Fruit fly (Drosophila melanogaster) whole organism, embryonic: ENCODE measurements around the gene Atx-1.

Experiments used
- Antp ChIP-seq: fragments of 200-800 bp; sonication (Bioruptor generic); optimal IDR thresholded peaks from 3 replicates; lab custom pipeline; 2016; ENCODE audit warnings: missing biosample characterization, missing genetic modification characterization
- CG10209 ChIP-seq: fragments of 200-800 bp; sonication (Bioruptor generic); optimal IDR thresholded peaks from 3 replicates; lab custom pipeline; 2017; ENCODE audit warnings: missing biosample characterization, mild to moderate bottlenecking, missing genetic modification characterization, missing genetic modification reagents
- CG11696 ChIP-seq: fragments of 200-800 bp; sonication (Bioruptor generic); IDR thresholded peaks from 2 replicates; pipeline ENCODE4 v1.3.6; 2022; ENCODE audit warnings: missing biosample characterization, missing genetic modification characterization
- CG12155 ChIP-seq: fragments of 200-800 bp; sonication (Bioruptor generic); optimal IDR thresholded peaks from 3 replicates; lab custom pipeline; 2016; ENCODE audit warnings: missing biosample characterization, missing genetic modification characterization
- CG12236 ChIP-seq: fragments of 200-800 bp; sonication (Bioruptor generic); optimal IDR thresholded peaks from 2 replicates; lab custom pipeline; 2016; ENCODE audit warnings: missing biosample characterization, missing genetic modification characterization
- CG14710 ChIP-seq: fragments of 200-800 bp; sonication (Bioruptor generic); optimal IDR thresholded peaks from 3 replicates; lab custom pipeline; 2019; ENCODE audit warnings: missing biosample characterization, mild to moderate bottlenecking, missing genetic modification characterization, moderate library complexity
- CG15073 ChIP-seq: fragments of 200-800 bp; sonication (Bioruptor generic); optimal IDR thresholded peaks from 2 replicates; lab custom pipeline; 2016; ENCODE audit warnings: missing biosample characterization, missing genetic modification characterization
- CG2129 ChIP-seq: fragments of 200-800 bp; sonication (Bioruptor generic); IDR thresholded peaks from 2 replicates; pipeline ENCODE4 v1.3.6; 2022; ENCODE audit warnings: missing biosample characterization, missing genetic modification characterization; ENCODE audit not compliant: partially characterized antibody
- CG2202 ChIP-seq: fragments of 200-800 bp; sonication (Bioruptor generic); optimal IDR thresholded peaks from 2 replicates; lab custom pipeline; 2018; ENCODE audit warnings: missing biosample characterization, mild to moderate bottlenecking, missing genetic modification characterization
- CG32767 ChIP-seq: fragments of 200-800 bp; sonication (Bioruptor generic); IDR thresholded peaks from 2 replicates; pipeline ENCODE4 v1.3.6; 2022; ENCODE audit warnings: missing biosample characterization, missing genetic modification characterization
- CG4424 ChIP-seq: fragments of 200-800 bp; sonication (Bioruptor generic); optimal IDR thresholded peaks from 3 replicates; lab custom pipeline; 2016; ENCODE audit warnings: missing biosample characterization, missing genetic modification characterization
- CG4617 ChIP-seq: fragments of 200-800 bp; sonication (Bioruptor generic); optimal IDR thresholded peaks from 3 replicates; lab custom pipeline; 2016; ENCODE audit warnings: missing biosample characterization, missing genetic modification characterization, borderline replicate concordance
- CG4730 ChIP-seq: fragments of 200-800 bp; sonication (Bioruptor generic); IDR thresholded peaks from 2 replicates; pipeline ENCODE4 v1.3.6; 2022; ENCODE audit warnings: missing biosample characterization, missing genetic modification characterization
- CG5953 ChIP-seq: fragments of 200-800 bp; sonication (Bioruptor generic); IDR thresholded peaks from 2 replicates; pipeline ENCODE4 v1.3.6; 2022; ENCODE audit warnings: missing biosample characterization, missing genetic modification characterization
- CG7372 ChIP-seq: fragments of 200-800 bp; sonication (Bioruptor generic); IDR thresholded peaks from 2 replicates; pipeline ENCODE4 v1.3.6; 2022; ENCODE audit warnings: missing biosample characterization, missing genetic modification characterization
- CG7963 ChIP-seq: fragments of 200-800 bp; sonication (Bioruptor generic); IDR thresholded peaks from 3 replicates; pipeline ENCODE4 v1.3.6; 2022; ENCODE audit warnings: missing biosample characterization, missing genetic modification characterization; ENCODE audit not compliant: partially characterized antibody
- CG8281 ChIP-seq: fragments of 200-800 bp; sonication (Bioruptor generic); optimal IDR thresholded peaks from 2 replicates; lab custom pipeline; 2018; ENCODE audit warnings: missing biosample characterization, mild to moderate bottlenecking, missing genetic modification characterization, moderate library complexity
- Camta ChIP-seq: fragments of 200-800 bp; sonication (Bioruptor generic); optimal IDR thresholded peaks from 2 replicates; lab custom pipeline; 2016; ENCODE audit warnings: missing biosample characterization, missing genetic modification characterization
- E2f1 ChIP-seq: fragments of 200-800 bp; sonication (Bioruptor generic); IDR thresholded peaks from 2 replicates; pipeline ENCODE4 v1.3.6; 2022; ENCODE audit warnings: missing biosample characterization, missing genetic modification characterization
- Ets97D ChIP-seq: fragments of 200-800 bp; sonication (Bioruptor generic); optimal IDR thresholded peaks from 3 replicates; lab custom pipeline; 2016; ENCODE audit warnings: missing biosample characterization, missing genetic modification characterization
- Fer1 ChIP-seq: fragments of 200-800 bp; sonication (Bioruptor generic); optimal IDR thresholded peaks from 2 replicates; lab custom pipeline; 2017; ENCODE audit warnings: missing biosample characterization, mild to moderate bottlenecking, missing genetic modification characterization
- HLHmδ ChIP-seq: fragments of 200-800 bp; sonication (Bioruptor generic); optimal IDR thresholded peaks from 2 replicates; lab custom pipeline; 2018; ENCODE audit warnings: missing biosample characterization, mild to moderate bottlenecking, missing genetic modification characterization, moderate library complexity
- Hand ChIP-seq: fragments of 200-800 bp; sonication (Bioruptor generic); optimal IDR thresholded peaks from 2 replicates; lab custom pipeline; 2017; ENCODE audit warnings: mild to moderate bottlenecking, missing biosample characterization, missing genetic modification reagents, missing genetic modification characterization
- Hey ChIP-seq: fragments of 200-800 bp; sonication (Bioruptor generic); optimal IDR thresholded peaks from 3 replicates; lab custom pipeline; 2018; ENCODE audit warnings: missing biosample characterization, mild to moderate bottlenecking, missing genetic modification characterization
- Lim3 ChIP-seq: fragments of 200-800 bp; sonication (Bioruptor generic); IDR thresholded peaks from 2 replicates; pipeline ENCODE4 v1.3.6; 2022; ENCODE audit warnings: missing biosample characterization, missing genetic modification characterization
- Mes4 ChIP-seq: fragments of 200-800 bp; sonication (Bioruptor generic); optimal IDR thresholded peaks from 2 replicates; lab custom pipeline; 2016; ENCODE audit warnings: missing biosample characterization, missing genetic modification characterization
- NC2β ChIP-seq: fragments of 200-800 bp; sonication (Bioruptor generic); optimal IDR thresholded peaks from 2 replicates; lab custom pipeline; 2016; ENCODE audit warnings: missing biosample characterization, missing genetic modification characterization
- Usf ChIP-seq: fragments of 200-800 bp; sonication (Bioruptor generic); optimal IDR thresholded peaks from 2 replicates; lab custom pipeline; 2017; ENCODE audit warnings: missing genotype, missing biosample characterization, missing genetic modification characterization
- Xbp1 ChIP-seq: fragments of 200-800 bp; sonication (Bioruptor generic); optimal IDR thresholded peaks from 3 replicates; lab custom pipeline; 2016; ENCODE audit warnings: missing biosample characterization, mild to moderate bottlenecking, missing genetic modification characterization
- YL-1 ChIP-seq: fragments of 200-800 bp; sonication (Bioruptor generic); optimal IDR thresholded peaks from 3 replicates; lab custom pipeline; 2017; ENCODE audit warnings: missing biosample characterization, mild to moderate bottlenecking, missing genetic modification characterization
- amos ChIP-seq: fragments of 200-800 bp; sonication (Bioruptor generic); IDR thresholded peaks from 2 replicates; pipeline ENCODE4 v1.3.6; 2022; ENCODE audit warnings: missing biosample characterization, missing genetic modification characterization; ENCODE audit not compliant: partially characterized antibody
- ap ChIP-seq: fragments of 200-800 bp; sonication (Bioruptor generic); IDR thresholded peaks from 2 replicates; pipeline ENCODE4 v1.3.6; 2022; ENCODE audit warnings: missing biosample characterization, missing genetic modification characterization
- bab2 ChIP-seq: fragments of 200-800 bp; sonication (Bioruptor generic); optimal IDR thresholded peaks from 2 replicates; lab custom pipeline; 2016; ENCODE audit warnings: missing biosample characterization, missing genetic modification characterization
- bowl ChIP-seq: fragments of 200-800 bp; sonication (Bioruptor generic); IDR thresholded peaks from 2 replicates; pipeline ENCODE4 v1.3.6; 2022; ENCODE audit warnings: missing biosample characterization, missing genetic modification characterization
- caup ChIP-seq: fragments of 200-800 bp; sonication (Bioruptor generic); optimal IDR thresholded peaks from 3 replicates; lab custom pipeline; 2017; ENCODE audit warnings: missing biosample characterization, mild to moderate bottlenecking, missing genetic modification characterization, moderate library complexity; ENCODE audit not compliant: severe bottlenecking
- jigr1 ChIP-seq: fragments of 200-800 bp; sonication (Bioruptor generic); IDR thresholded peaks from 3 replicates; pipeline ENCODE4 v1.3.6; 2022; ENCODE audit warnings: missing biosample characterization, missing genetic modification characterization
- lola ChIP-seq, 3 experiments: fragments of >200 bp in 2 of 3; fragments of 200-800 bp in 1 of 3; sonication (Bioruptor generic) in 1 of 3; optimal IDR thresholded peaks; 2 replicates each; lab custom pipeline; 2017 to 2019; ENCODE audit warnings: missing biosample characterization in 3 of 3, missing genetic modification characterization in 3 of 3, mild to moderate bottlenecking in 1 of 3, moderate library complexity in 1 of 3
- odd ChIP-seq: fragments of 200-800 bp; sonication (Bioruptor generic); optimal IDR thresholded peaks from 2 replicates; lab custom pipeline; 2017; ENCODE audit warnings: missing biosample characterization, mild to moderate bottlenecking, missing genetic modification characterization
- org-1 ChIP-seq: fragments of 200-800 bp; sonication (Bioruptor generic); optimal IDR thresholded peaks from 2 replicates; lab custom pipeline; 2017; ENCODE audit warnings: missing biosample characterization, missing genetic modification characterization
- p53 ChIP-seq: fragments of 200-800 bp; sonication (Bioruptor generic); optimal IDR thresholded peaks from 2 replicates; lab custom pipeline; 2016; ENCODE audit warnings: missing biosample characterization, missing genetic modification characterization
- phol ChIP-seq: fragments of 200-800 bp; sonication (Bioruptor generic); optimal IDR thresholded peaks from 3 replicates; lab custom pipeline; 2018; ENCODE audit warnings: missing biosample characterization, mild to moderate bottlenecking, missing genetic modification characterization, moderate library complexity
- prd ChIP-seq, 3 experiments: fragments of >200 bp in 2 of 3; fragments of 200-800 bp in 1 of 3; sonication (Bioruptor generic) in 1 of 3; optimal IDR thresholded peaks in 2 of 3; IDR thresholded peaks in 1 of 3; 2 replicates in 2 of 3; 3 replicates in 1 of 3; pipeline versions ENCODE4 v1.3.6 to Lab custom; 2017 to 2022; ENCODE audit warnings: missing biosample characterization in 1 of 3, missing genetic modification characterization in 1 of 3
- pros ChIP-seq: fragments of 200-800 bp; sonication (Bioruptor generic); optimal IDR thresholded peaks from 3 replicates; lab custom pipeline; 2019; ENCODE audit warnings: missing biosample characterization, mild to moderate bottlenecking, missing genetic modification characterization, moderate library complexity
- sna ChIP-seq: fragments of 200-800 bp; sonication (Bioruptor generic); IDR thresholded peaks from 2 replicates; pipeline ENCODE4 v1.3.6; 2022; ENCODE audit warnings: missing biosample characterization, missing genetic modification characterization; ENCODE audit not compliant: partially characterized antibody
- so ChIP-seq: fragments of 200-800 bp; sonication (Bioruptor generic); IDR thresholded peaks from 3 replicates; pipeline ENCODE4 v1.3.6; 2022; ENCODE audit warnings: missing biosample characterization, missing genetic modification characterization
- tna ChIP-seq: fragments of 200-800 bp; sonication (Bioruptor generic); IDR thresholded peaks from 2 replicates; pipeline ENCODE4 v1.3.6; 2022; ENCODE audit warnings: missing biosample characterization, missing genetic modification characterization; ENCODE audit not compliant: partially characterized antibody
- zen ChIP-seq: fragments of 200-800 bp; sonication (Bioruptor generic); optimal IDR thresholded peaks from 3 replicates; lab custom pipeline; 2018; ENCODE audit warnings: missing biosample characterization, mild to moderate bottlenecking, missing genetic modification characterization, moderate library complexity
- zf30C ChIP-seq: fragments of 200-800 bp; sonication (Bioruptor generic); optimal IDR thresholded peaks from 3 replicates; lab custom pipeline; 2018; ENCODE audit warnings: missing biosample characterization, mild to moderate bottlenecking, missing genetic modification characterization
- zfh2 ChIP-seq: fragments of 200-800 bp; sonication (Bioruptor generic); optimal IDR thresholded peaks from 2 replicates; lab custom pipeline; 2016; ENCODE audit warnings: missing biosample characterization, missing genetic modification characterization

Atx-1 gene

DNA sequence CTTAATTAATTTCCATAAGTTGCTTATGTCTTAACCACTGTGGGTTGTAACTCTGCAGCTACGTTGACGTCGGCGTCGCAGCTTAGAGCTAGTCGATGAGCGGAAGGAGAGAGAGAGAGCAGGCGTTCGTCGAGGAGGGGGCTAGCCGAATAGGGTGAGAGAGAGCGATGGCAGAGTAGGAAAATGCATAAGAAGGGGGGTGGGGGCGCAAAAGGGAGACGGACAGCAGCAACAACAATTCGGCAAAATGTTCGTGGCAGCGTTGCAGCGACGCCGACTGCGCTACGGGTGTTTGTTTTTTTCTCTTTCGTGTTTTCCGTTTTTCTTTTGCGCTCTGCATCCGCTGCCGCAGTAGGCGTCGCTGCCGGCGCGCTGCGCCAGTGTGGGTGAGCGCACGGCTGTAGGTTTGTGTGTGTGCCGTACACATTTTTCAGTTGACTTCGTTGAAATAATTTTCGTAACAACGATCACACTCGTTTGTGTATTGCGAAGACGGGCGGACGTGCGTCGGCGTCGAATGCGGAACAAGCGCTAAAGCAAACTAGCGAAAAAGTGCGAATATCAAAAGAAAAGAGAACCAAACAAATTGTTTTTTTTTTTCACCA is 45.1 kb downstream of the Atx-1 start (continued):
- TF ChIP-seq CG4730 (no peak), ap (no peak), bowl (GFP tag; lab: Robert Waterston, UW) (no peak), Antp (GFP tag; lab: Kevin White, UChicago) (no peak), YL-1 (GFP tag; lab: Kevin White, UChicago) (no peak), CG7963 (no peak; the same call in 2 of the 3 replicates), CG15073 (GFP tag; lab: Kevin White, UChicago) (no peak), CG7372 (GFP tag; lab: Robert Waterston, UW) (no peak), Hey (tag; lab: Kevin White, UChicago) (no peak), CG5953 (no peak), CG12155 (no peak), CG10209 (GFP tag; lab: Kevin White, UChicago) (no peak), CG12236 (no peak), zf30C (GFP tag; lab: Kevin White, UChicago) (no peak), p53 (no peak), NC2β (no peak), so (GFP tag; lab: Robert Waterston, UW) (no peak), CG4424 (GFP tag; lab: Kevin White, UChicago) (no peak), CG2202 (no peak), Ets97D (GFP tag; lab: Kevin White, UChicago) (no peak), Camta (no peak), E2f1 (GFP tag; lab: Robert Waterston, UW) (no peak), Lim3 (GFP tag; lab: Robert Waterston, UW) (no peak), zfh2 (GFP tag; lab: Kevin White, UChicago) (no peak), Fer1 (GFP tag; lab: Kevin White, UChicago) (no peak), Hand (no peak), bab2 (GFP tag; lab: Kevin White, UChicago) (no peak), CG2129 (GFP tag; lab: Robert Waterston, UW) (no peak), Mes4 (GFP tag; lab: Kevin White, UChicago) (no peak), CG8281 (tag; lab: Kevin White, UChicago) (no peak), CG4617 (GFP tag; lab: Kevin White, UChicago) (no peak), CG32767 (peak; percentile 26; the same call in 1 of the 2 replicates), CG11696 (GFP tag; lab: Robert Waterston, UW) (0 out of 2 replicates have a peak, but pooled peaks have one; percentile 50), HLHmδ (no peak), phol (tag; lab: Kevin White, UChicago) (no peak), tna (GFP tag; lab: Robert Waterston, UW) (no peak), sna (GFP tag; lab: Robert Waterston, UW) (no peak), lola (GFP tag; optimal IDR thresholded peaks at IDR 0.05; lab: Kevin White, UChicago) (peak in 1 of 3 experiments; percentile 84), jigr1 (GFP tag; lab: Robert Waterston, UW) (no peak), Xbp1 (GFP tag; lab: Kevin White, UChicago) (peak; percentile 14), zen (tag; lab: Kevin White, UChicago) (no peak), amos (GFP tag; lab: Robert Waterston, UW) (peak; percentile 35; the same call in 1 of the 2 replicates), CG14710 (tag; lab: Kevin White, UChicago) (no peak), prd (optimal IDR thresholded peaks at IDR 0.05; lab: Kevin White, UChicago) (no peak), prd (GFP tag; IDR thresholded peaks at IDR 0.05; lab: Robert Waterston, UW) (0 out of 3 replicates have a peak, but pooled peaks have one; percentile 4), Usf (GFP tag; lab: Kevin White, UChicago) (no peak), org-1 (GFP tag; lab: Kevin White, UChicago) (no peak), odd (no peak), caup (no peak), pros (peak; percentile 75)
